Worm (Caenorhabditis elegans): ENCODE data around the gene Y47D3A.14.

DNA sequence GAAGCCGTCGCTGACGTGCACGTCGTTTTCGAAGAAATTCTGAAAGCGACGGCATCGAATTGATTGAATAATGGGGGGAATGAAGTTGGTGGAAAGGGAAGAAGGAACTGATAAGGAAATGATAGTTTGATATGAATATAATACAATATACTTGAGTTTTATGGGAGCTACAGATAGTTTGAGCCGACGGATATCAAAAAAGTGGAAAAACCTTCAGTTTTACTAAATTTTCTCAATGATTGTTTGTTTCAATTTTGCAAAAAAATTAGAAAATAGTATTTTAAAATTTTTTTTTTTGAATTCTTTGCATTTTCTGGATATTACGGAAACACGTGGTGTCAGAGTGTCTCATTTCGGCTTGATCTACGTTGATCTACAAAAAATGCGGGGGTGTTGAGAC lies 34.1 kb upstream of the Y47D3A.14 start, which contains the start of gene obr-1:
- TF ChIP-seq ztf-11 (tag; optimal IDR thresholded peaks at IDR 0.05) (no peak), lsy-2 (tag; optimal IDR thresholded peaks at IDR 0.05) (no peak), snpc-4 (tag; optimal IDR thresholded peaks at IDR 0.05) (no peak), nhr-12 (tag; optimal IDR thresholded peaks at IDR 0.05) (no peak)

Measured in whole organism, mixed stage, embryonic.